Worm (Caenorhabditis elegans) whole organism, midembryonic: ENCODE results near the gene spig-4.
"Not testable (repeated sequence)": the region's sequence is repeated elsewhere in the genome, so short reads cannot be mapped to it uniquely, and the experiment has no call there.

Source experiments
- T22C8.4 ChIP-seq: fragments of 200-800 bp; sonication (Bioruptor generic); IDR thresholded peaks from 2 replicates; pipeline ENCODE4 v1.3.6; 2022; ENCODE audit warnings: missing genetic modification characterization, missing compliant biosample characterization
- flt-1 ChIP-seq: fragments of 200-800 bp; sonication (Bioruptor generic); IDR thresholded peaks from 2 replicates; pipeline ENCODE4 v1.3.6; 2022; ENCODE audit warnings: missing genetic modification characterization, missing compliant biosample characterization
- klf-2 ChIP-seq: fragments of 200-800 bp; sonication (Bioruptor generic); conservative IDR thresholded peaks from 2 replicates; pipeline ENCODE4 v1.3.6; 2022; ENCODE audit warnings: missing genetic modification reagents, missing genetic modification characterization, missing compliant biosample characterization
- med-1 ChIP-seq: sonication (generic microtip); optimal IDR thresholded peaks from 2 replicates; lab custom pipeline; 2017; ENCODE audit warnings: missing genetic modification characterization, mild to moderate bottlenecking, missing compliant biosample characterization, antibody characterized with exemption, missing genetic modification reagents; ENCODE audit not compliant: insufficient read depth
- ref-1 ChIP-seq: fragments of 200-800 bp; sonication (Bioruptor generic); conservative IDR thresholded peaks from 2 replicates; pipeline ENCODE4 v1.3.6; 2022; ENCODE audit warnings: missing genetic modification reagents, missing genetic modification characterization, missing compliant biosample characterization
- tab-1 ChIP-seq: fragments of 200-800 bp; sonication (Bioruptor generic); IDR thresholded peaks from 2 replicates; pipeline ENCODE4 v1.3.6; 2022; ENCODE audit warnings: missing genetic modification characterization, missing compliant biosample characterization
- ztf-23 ChIP-seq: fragments of 200-800 bp; sonication (Bioruptor generic); IDR thresholded peaks from 2 replicates; pipeline ENCODE4 v1.3.6; 2022; ENCODE audit warnings: missing genetic modification reagents, missing genetic modification characterization, missing compliant biosample characterization
- ztf-29 ChIP-seq: fragments of 200-800 bp; sonication (Bioruptor generic); IDR thresholded peaks from 2 replicates; pipeline ENCODE4 v1.3.6; 2022; ENCODE audit warnings: missing genetic modification reagents, missing genetic modification characterization, missing compliant biosample characterization

DNA sequence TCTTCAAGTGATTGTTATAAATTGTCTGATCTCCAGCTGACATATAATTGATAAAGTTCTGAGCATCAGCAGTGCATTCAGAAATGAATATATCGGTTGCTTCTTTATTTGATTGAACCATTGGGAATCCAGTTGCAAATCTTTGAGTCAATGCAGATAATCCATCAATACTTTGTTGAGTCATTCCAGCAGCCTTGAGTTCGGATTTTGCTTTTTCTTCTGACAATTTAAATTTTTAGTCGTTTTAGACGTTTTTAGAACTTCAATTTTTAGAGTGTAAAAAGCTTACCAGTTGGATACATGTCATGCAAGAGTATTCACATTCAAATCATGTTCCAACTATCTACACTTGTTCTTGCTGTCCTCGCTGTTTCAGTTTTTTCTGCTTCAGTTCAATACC lies 3.0 kb upstream of the spig-4 start, which contains the start of gene F14D7.14:
- TF ChIP-seq ztf-29; med-1 (GFP tag; lab: Kevin White, UChicago); ref-1; tab-1 (GFP tag; lab: Robert Waterston, UW); T22C8.4 (GFP tag; lab: Robert Waterston, UW); klf-2; flt-1; ztf-23 (GFP tag; lab: Robert Waterston, UW): not testable (repeated sequence)
